Worm (Caenorhabditis elegans): ENCODE results near the gene C42D4.19.

Gene C42D4.19

ce11 chrIV:7175346-7175745 is at the start of gene C42D4.19:
Gene C42D4.19 (plus strand): TSS chrIV:7175646.
- TF ChIP-seq zip-8 (tag; optimal IDR thresholded peaks at IDR 0.05) (no peak), snpc-4 (tag; optimal IDR thresholded peaks at IDR 0.05) (no peak)

ce11 chrIV:7131780-7132179 is 43.7 kb upstream of the C42D4.19 start, which contains the start of gene grsp-3:
Gene grsp-3 (minus strand): TSS chrIV:7131928.
- no peak for TF ChIP-seq nhr-12 (tag; optimal IDR thresholded peaks at IDR 0.05)
- no peak for TF ChIP-seq ztf-11 (tag; optimal IDR thresholded peaks at IDR 0.05)
- no peak for TF ChIP-seq tbx-8 (GFP tag; optimal IDR thresholded peaks at IDR 0.05)
- no peak for TF ChIP-seq ceh-39 (tag; optimal IDR thresholded peaks at IDR 0.05)
- TF ChIP-seq mab-5 (tag; optimal IDR thresholded peaks at IDR 0.05) = no peak
- no peak for TF ChIP-seq drap-1 (GFP tag; optimal IDR thresholded peaks at IDR 0.05)
- TF ChIP-seq sptf-1 (tag; optimal IDR thresholded peaks at IDR 0.05) = no peak
- TF ChIP-seq nhr-2 (tag; optimal IDR thresholded peaks at IDR 0.05) = no peak

ce11 chrIV:7133140-7133539 is 42.3 kb upstream of the C42D4.19 start, which contains the start of gene cyn-12:
Gene cyn-12 (minus strand): TSS chrIV:7133217.
- no peak for TF ChIP-seq tbx-8 (GFP tag; optimal IDR thresholded peaks at IDR 0.05)
- TF ChIP-seq mls-2 (tag; optimal IDR thresholded peaks at IDR 0.05) = no peak
- no peak for TF ChIP-seq unc-120 (tag; optimal IDR thresholded peaks at IDR 0.05; ENCODE audit: poor library complexity, severe bottlenecking)
- TF ChIP-seq ces-1 (GFP tag; optimal IDR thresholded peaks at IDR 0.05) = peak; percentile 92
- no peak for TF ChIP-seq nhr-2 (tag; optimal IDR thresholded peaks at IDR 0.05)
- TF ChIP-seq ceh-83 (GFP tag; optimal IDR thresholded peaks at IDR 0.05) = peak; percentile 5

DNA sequence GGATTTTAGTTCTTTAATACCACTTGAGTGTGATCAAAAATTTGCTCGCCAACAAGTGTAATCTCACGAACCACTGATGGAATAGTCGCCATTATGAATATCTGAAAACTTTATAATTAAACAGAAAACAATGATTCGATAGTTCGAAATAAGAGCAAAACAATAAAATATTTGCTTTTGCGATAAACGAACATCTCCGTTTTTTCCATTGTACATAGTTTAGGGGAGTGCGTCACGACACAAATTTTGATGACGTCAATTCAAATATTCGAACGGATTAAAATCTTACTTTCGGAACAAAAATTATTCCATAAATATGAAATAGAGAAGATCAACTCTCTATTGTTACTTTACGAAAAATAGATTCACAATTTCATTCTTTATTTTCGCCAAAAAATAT is 41.5 kb upstream of the C42D4.19 start, which contains the start of gene mutd-1:
mutd-1 (minus strand) TSS at position 101 of the 400 bp plus-strand sequence.
- no peak for TF ChIP-seq zip-8 (tag; optimal IDR thresholded peaks at IDR 0.05)
- TF ChIP-seq lin-32 (GFP tag; optimal IDR thresholded peaks at IDR 0.05) = no peak
- no peak for TF ChIP-seq M03D4.4 (tag; optimal IDR thresholded peaks at IDR 0.05)
- TF ChIP-seq ceh-39 (tag; optimal IDR thresholded peaks at IDR 0.05) = no peak
- TF ChIP-seq unc-120 (tag; optimal IDR thresholded peaks at IDR 0.05; ENCODE audit: poor library complexity, severe bottlenecking) = no peak
- TF ChIP-seq ham-2 (GFP tag; optimal IDR thresholded peaks at IDR 0.05) = no peak
- no peak for TF ChIP-seq mls-2 (tag; optimal IDR thresholded peaks at IDR 0.05)
- TF ChIP-seq cnd-1 (tag; optimal IDR thresholded peaks at IDR 0.05) = no peak
- TF ChIP-seq flh-1 (GFP tag; optimal IDR thresholded peaks at IDR 0.05) = no peak

ce11 chrIV:7139143-7139542 is 36.3 kb upstream of the C42D4.19 start:
- TF ChIP-seq nhr-76 (tag; optimal IDR thresholded peaks at IDR 0.05) (no peak), sptf-1 (tag; optimal IDR thresholded peaks at IDR 0.05) (no peak), unc-120 (tag; optimal IDR thresholded peaks at IDR 0.05; ENCODE audit: poor library complexity, severe bottlenecking) (no peak), hlh-1 (tag; optimal IDR thresholded peaks at IDR 0.05) (no peak)

DNA sequence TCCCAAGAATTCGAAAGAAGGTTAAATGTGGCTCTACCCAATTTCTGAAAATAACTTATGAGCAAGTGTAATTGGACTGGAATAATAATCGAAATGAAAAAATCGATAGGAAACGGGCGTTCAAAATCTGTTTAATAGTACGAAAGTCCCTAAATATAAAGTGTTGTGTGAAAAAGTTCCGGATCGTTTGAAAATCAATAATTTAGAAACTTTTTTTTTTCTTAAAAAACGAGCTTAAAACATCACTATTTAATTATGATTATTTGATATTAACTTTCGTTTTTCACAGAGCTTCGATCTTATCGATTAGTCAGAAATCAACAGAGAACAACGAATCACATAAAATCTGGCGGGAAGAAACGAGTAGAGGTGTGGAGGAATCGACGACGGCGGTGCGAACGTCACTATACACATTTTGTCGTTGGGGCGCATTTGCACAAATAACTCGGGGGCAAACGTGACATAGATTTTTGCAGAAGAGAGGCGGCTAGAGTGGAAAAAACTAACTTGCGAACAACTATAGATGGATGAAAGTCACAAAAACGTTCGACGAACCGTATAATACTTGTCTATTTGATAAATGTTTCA is 30.7 kb upstream of the C42D4.19 start, which contains the start of gene hecd-1:
hecd-1 (minus strand) TSS at position 51 of the 588 bp plus-strand sequence.
- TF ChIP-seq lin-13 (tag; optimal IDR thresholded peaks at IDR 0.05) (no peak), mab-5 (tag; optimal IDR thresholded peaks at IDR 0.05) (no peak), ham-2 (GFP tag; optimal IDR thresholded peaks at IDR 0.05) (no peak), ztf-11 (tag; optimal IDR thresholded peaks at IDR 0.05) (no peak), cnd-1 (tag; optimal IDR thresholded peaks at IDR 0.05) (no peak), ces-1 (GFP tag; optimal IDR thresholded peaks at IDR 0.05) (no peak), unc-39 (tag; optimal IDR thresholded peaks at IDR 0.05) (no peak), bed-3 (GFP tag; optimal IDR thresholded peaks at IDR 0.05) (no peak), drap-1 (GFP tag; optimal IDR thresholded peaks at IDR 0.05) (no peak), ceh-43 (GFP tag; optimal IDR thresholded peaks at IDR 0.05) (no peak), lsy-2 (tag; optimal IDR thresholded peaks at IDR 0.05) (no peak)

DNA sequence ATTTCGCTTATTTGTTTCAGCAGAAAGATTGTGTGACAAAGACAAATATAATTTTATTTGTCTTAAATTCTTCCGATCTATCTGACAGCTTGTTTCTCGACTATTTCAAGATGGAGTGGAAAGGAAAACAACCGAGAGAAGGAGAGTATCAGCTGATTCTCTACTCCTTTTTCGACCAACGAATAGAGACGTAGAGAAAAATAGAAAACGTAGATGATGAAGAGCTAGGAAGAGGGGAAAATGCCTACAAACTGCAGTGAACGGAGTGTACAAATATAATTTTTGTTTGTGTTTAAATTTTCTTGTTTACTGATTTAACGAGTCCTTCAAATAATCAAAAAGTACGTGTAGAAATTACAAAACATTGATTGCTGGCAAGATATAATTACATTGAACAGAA is 27.7 kb upstream of the C42D4.19 start:
- TF ChIP-seq cnd-1 (tag; optimal IDR thresholded peaks at IDR 0.05) (no peak), ces-1 (GFP tag; optimal IDR thresholded peaks at IDR 0.05) (peak; percentile 21)

Data from whole organism, mixed stage, embryonic.